Worm (Caenorhabditis elegans) whole organism, early embryonic: ENCODE measurements around the gene Y54E2A.9.

Experiments used
- ama-1 ChIP-seq: fragments of 150-350 bp; optimal IDR thresholded peaks from 2 replicates; lab custom pipeline; 2014
- ceh-13 ChIP-seq: fragments of 200-800 bp; sonication (Bioruptor generic); optimal IDR thresholded peaks from 2 replicates; lab custom pipeline; 2018; ENCODE audit warnings: mild to moderate bottlenecking, missing genetic modification characterization, missing compliant biosample characterization
- flt-1 ChIP-seq: fragments of 200-800 bp; sonication (Bioruptor generic); IDR thresholded peaks from 2 replicates; pipeline ENCODE4 v1.3.6; 2022; ENCODE audit warnings: missing genetic modification characterization, missing compliant biosample characterization
- hnd-1 ChIP-seq: sonication (generic microtip); optimal IDR thresholded peaks from 2 replicates; lab custom pipeline; 2016; ENCODE audit warnings: missing genetic modification characterization, missing compliant biosample characterization
- pes-1 ChIP-seq: fragments of 200-800 bp; sonication (Bioruptor generic); IDR thresholded peaks from 2 replicates; pipeline ENCODE4 v1.3.6; 2022; ENCODE audit warnings: missing genetic modification reagents, missing genetic modification characterization, missing compliant biosample characterization
- scrt-1 ChIP-seq: fragments of 200-800 bp; sonication (Bioruptor generic); IDR thresholded peaks from 2 replicates; pipeline ENCODE4 v1.3.6; 2022; ENCODE audit warnings: missing genetic modification characterization, missing compliant biosample characterization
- tbx-37 ChIP-seq: fragments of 200-800 bp; sonication (Bioruptor generic); conservative IDR thresholded peaks from 2 replicates; pipeline ENCODE4 v1.3.6; 2022; ENCODE audit warnings: missing genetic modification reagents, missing genetic modification characterization, missing compliant biosample characterization

DNA sequence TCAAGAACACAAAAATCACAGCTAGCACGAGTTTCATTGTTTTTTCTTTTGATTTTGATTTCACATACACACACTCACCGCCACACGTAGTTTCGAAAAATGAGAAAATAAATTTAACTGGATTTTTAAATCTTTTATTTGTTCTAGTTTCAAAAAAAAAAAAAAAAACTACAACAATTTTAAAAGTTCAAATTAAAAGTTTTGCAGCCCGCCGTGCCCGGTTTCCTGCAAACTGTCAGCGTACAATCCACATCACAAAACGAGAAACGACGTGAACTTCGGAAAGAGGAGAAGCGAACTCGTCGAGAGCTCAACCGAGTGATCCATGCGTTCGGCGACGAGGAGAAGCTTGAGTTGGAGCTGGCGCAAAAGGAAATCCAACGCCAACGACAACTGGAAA, 28.1 kb downstream of the Y54E2A.9 start, which contains the start of gene Y54E2A.5:
- TF ChIP-seq ama-1 (lab: Kevin White, UChicago) (no peak), flt-1 (GFP tag; lab: Robert Waterston, UW) (no peak), tbx-37 (no peak), ceh-13 (GFP tag; lab: Kevin White, UChicago) (no peak), pes-1 (no peak), hnd-1 (no peak), scrt-1 (no peak)
